Worm (Caenorhabditis elegans): Measurements from ENCODE around the gene swsn-3.

The swsn-3 gene

DNA sequence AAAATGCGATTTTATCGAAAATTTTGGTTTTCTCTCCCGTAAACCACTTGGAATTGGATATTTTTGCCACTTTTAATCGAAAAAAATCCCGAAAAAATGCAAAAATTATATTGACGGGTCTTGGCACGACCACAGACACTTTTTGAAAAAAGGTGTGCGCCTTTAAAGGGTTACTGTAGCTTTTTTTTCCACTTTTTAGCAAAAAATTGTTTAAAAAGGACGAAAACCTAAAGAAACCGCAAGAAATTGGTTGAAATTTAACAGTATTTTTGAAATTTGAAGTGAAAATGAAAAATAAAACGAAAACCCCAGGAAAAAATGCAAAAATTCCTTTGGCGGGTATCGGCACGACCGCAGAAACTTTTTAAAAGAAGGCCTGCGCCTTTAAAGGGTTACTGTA, 13.4 kb upstream of the swsn-3 start (continued):
- TF ChIP-seq madf-6 (GFP tag; IDR thresholded peaks at IDR 0.05): peak; percentile 84; the same call in 1 of the 2 replicates
- TF ChIP-seq dpl-1 (GFP tag; optimal IDR thresholded peaks at IDR 0.05): no peak
- TF ChIP-seq F55B11.4 (tag; optimal IDR thresholded peaks at IDR 0.05; ENCODE audit: borderline replicate concordance, insufficient read depth): no peak
- no peak for TF ChIP-seq mxl-1 (tag; optimal IDR thresholded peaks at IDR 0.05)
- TF ChIP-seq F52B5.7 (tag; optimal IDR thresholded peaks at IDR 0.05): no peak
- TF ChIP-seq efl-1 (GFP tag; optimal IDR thresholded peaks at IDR 0.05): peak; percentile 51
- TF ChIP-seq ets-4 (GFP tag; optimal IDR thresholded peaks at IDR 0.05): no peak
- no peak for TF ChIP-seq lin-40 (tag; optimal IDR thresholded peaks at IDR 0.05)
- peak; percentile 21 for TF ChIP-seq tbp1 (GFP tag; optimal IDR thresholded peaks at IDR 0.05)
- no peak for TF ChIP-seq athp-1 (tag; optimal IDR thresholded peaks at IDR 0.05)
- TF ChIP-seq K12H6.12 (tag; optimal IDR thresholded peaks at IDR 0.05): no peak
- no peak for TF ChIP-seq Y53G8AR.9 (GFP tag; conservative IDR thresholded peaks at IDR 0.05)

DNA sequence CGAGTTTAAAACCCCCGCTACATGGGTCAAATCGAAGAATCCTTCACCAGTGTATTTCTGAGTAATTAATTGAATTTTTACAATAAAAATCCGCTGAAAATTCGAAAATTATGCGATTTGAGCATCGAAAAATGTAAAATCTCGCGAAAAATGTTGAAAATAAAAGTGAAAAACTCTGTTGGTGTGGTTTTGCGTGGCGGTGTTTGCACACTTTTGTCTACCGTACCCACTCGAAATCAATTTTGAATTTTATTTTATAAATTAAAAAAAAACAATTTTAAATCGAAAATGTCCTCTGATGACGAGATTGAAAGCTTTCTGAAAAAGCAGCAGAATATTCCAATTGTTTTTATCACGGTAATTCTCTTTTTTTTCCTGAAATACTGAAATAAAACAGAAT, 12.3 kb upstream of the swsn-3 start, which contains the start of gene Y71H2AM.6:
Y71H2AM.6 (plus strand) TSS at position 264 of the 400 bp plus-strand sequence.
- peak in 1 of 3 experiments; percentile 3 for TF ChIP-seq lin-35 (GFP tag; optimal IDR thresholded peaks at IDR 0.05)
- no peak for TF ChIP-seq athp-1 (tag; optimal IDR thresholded peaks at IDR 0.05)
- TF ChIP-seq ceh-40 (GFP tag; IDR thresholded peaks at IDR 0.05): no peak
- no peak for TF ChIP-seq Y67H2A.10 (GFP tag; conservative IDR thresholded peaks at IDR 0.05)
- peak; percentile 38; the same call in 1 of the 2 replicates for TF ChIP-seq mcd-1 (GFP tag; IDR thresholded peaks at IDR 0.05)
- TF ChIP-seq lin-26 (GFP tag; IDR thresholded peaks at IDR 0.05): no peak
- TF ChIP-seq attf-5 (GFP tag; optimal IDR thresholded peaks at IDR 0.05): peak; percentile 31
- TF ChIP-seq hmg-1.2 (GFP tag; IDR thresholded peaks at IDR 0.05): no peak
- TF ChIP-seq B0035.1 (tag; optimal IDR thresholded peaks at IDR 0.05): no peak
- peak; percentile 65 for TF ChIP-seq lin-54 (GFP tag; optimal IDR thresholded peaks at IDR 0.05)
- TF ChIP-seq lsl-1 (GFP tag; optimal IDR thresholded peaks at IDR 0.05): peak; percentile 84
- peak; percentile 6 for TF ChIP-seq snpc-1.1 (tag; optimal IDR thresholded peaks at IDR 0.05; ENCODE audit: insufficient read depth)
- TF ChIP-seq nhr-120 (GFP tag; IDR thresholded peaks at IDR 0.05): no peak
- peak; percentile 48 for TF ChIP-seq F33H1.4 (GFP tag; IDR thresholded peaks at IDR 0.05)
- TF ChIP-seq attf-6 (GFP tag; IDR thresholded peaks at IDR 0.05): no peak
- peak; percentile 57; the same call in 1 of the 2 replicates for TF ChIP-seq madf-6 (GFP tag; IDR thresholded peaks at IDR 0.05)
- no peak for TF ChIP-seq snpc-4 (GFP tag; optimal IDR thresholded peaks at IDR 0.05)
- TF ChIP-seq snpc-4 (tag; optimal IDR thresholded peaks at IDR 0.05): no peak

ce11 chrIII:2780283-2780682, 11.8 kb upstream of the swsn-3 start:
- no peak for TF ChIP-seq nfyb-1 (GFP tag; IDR thresholded peaks at IDR 0.05)
- TF ChIP-seq fkh-3 (tag; optimal IDR thresholded peaks at IDR 0.05): no peak
- TF ChIP-seq dox-1 (GFP tag; IDR thresholded peaks at IDR 0.05): no peak
- no peak for TF ChIP-seq C06A6.2 (GFP tag; conservative IDR thresholded peaks at IDR 0.05)
- 0 out of 2 replicates have a peak, but pooled peaks have one; percentile 12 for TF ChIP-seq hmg-1.2 (GFP tag; IDR thresholded peaks at IDR 0.05)
- TF ChIP-seq tbx-9 (tag; optimal IDR thresholded peaks at IDR 0.05; ENCODE audit: borderline replicate concordance): no peak
- TF ChIP-seq rec-8 (tag; optimal IDR thresholded peaks at IDR 0.05): no peak
- TF ChIP-seq xnd-1 (tag; optimal IDR thresholded peaks at IDR 0.05): no peak

ce11 chrIII:2778655-2779054, 10.2 kb upstream of the swsn-3 start, which contains the start of gene laf-1:
TSS of gene laf-1 (minus strand) at chrIII:2779053.
- no peak for TF ChIP-seq ztf-28 (GFP tag; IDR thresholded peaks at IDR 0.05)
- TF ChIP-seq F39B2.1 (GFP tag; IDR thresholded peaks at IDR 0.05): no peak
- TF ChIP-seq nhr-179 (tag; optimal IDR thresholded peaks at IDR 0.05): no peak
- no peak for TF ChIP-seq T26A5.8 (tag; optimal IDR thresholded peaks at IDR 0.05)
- TF ChIP-seq hmg-20 (GFP tag; IDR thresholded peaks at IDR 0.05): no peak
- no peak for TF ChIP-seq ztf-22 (GFP tag; optimal IDR thresholded peaks at IDR 0.05)
- TF ChIP-seq mcd-1 (GFP tag; IDR thresholded peaks at IDR 0.05): 0 out of 2 replicates have a peak, but pooled peaks have one; percentile 24
- TF ChIP-seq ZK185.1 (tag; optimal IDR thresholded peaks at IDR 0.05; ENCODE audit: poor library complexity, severe bottlenecking): no peak
- TF ChIP-seq ekl-4 (GFP tag; IDR thresholded peaks at IDR 0.05): no peak
- TF ChIP-seq Y56A3A.18 (GFP tag; IDR thresholded peaks at IDR 0.05): no peak
- no peak for TF ChIP-seq F10E7.11 (tag; optimal IDR thresholded peaks at IDR 0.05)
- peak; percentile 73 for TF ChIP-seq zfh-2 (GFP tag; conservative IDR thresholded peaks at IDR 0.05)

All from whole organism, young adult.